Worm (Caenorhabditis elegans) whole organism, L3 larva: Measurements from ENCODE around the gene C31G12.1.

ENCODE experiments used
- ama-1 ChIP-seq: fragments of 150-350 bp; optimal IDR thresholded peaks from 2 replicates; lab custom pipeline; 2018
- ceh-82 ChIP-seq: fragments of 150-350 bp; optimal IDR thresholded peaks from 2 replicates; lab custom pipeline; 2014; ENCODE audit warnings: missing biosample characterization, missing genetic modification characterization
- daf-12 ChIP-seq: fragments of 150-350 bp; optimal IDR thresholded peaks from 2 replicates; lab custom pipeline; 2014; ENCODE audit warnings: missing biosample characterization, missing genetic modification reagents, missing genetic modification characterization
- lsy-12 ChIP-seq: sonication (generic microtip); optimal IDR thresholded peaks from 2 replicates; lab custom pipeline; 2016; ENCODE audit warnings: mild to moderate bottlenecking, missing genetic modification characterization, missing compliant biosample characterization
- mdl-1 ChIP-seq: fragments of 150-350 bp; optimal IDR thresholded peaks from 2 replicates; lab custom pipeline; 2014; ENCODE audit warnings: missing biosample characterization, missing genetic modification characterization
- mml-1 ChIP-seq: fragments of 150-350 bp; sonication (generic microtip); optimal IDR thresholded peaks from 3 replicates; lab custom pipeline; 2014; ENCODE audit warnings: missing biosample characterization, missing genetic modification characterization
- pha-4 ChIP-seq: fragments of 150-350 bp; optimal IDR thresholded peaks from 2 replicates; lab custom pipeline; 2014; ENCODE audit warnings: missing biosample characterization, missing genetic modification reagents, missing genetic modification characterization
- pqm-1 ChIP-seq: fragments of 150-350 bp; optimal IDR thresholded peaks from 2 replicates; lab custom pipeline; 2017; ENCODE audit warnings: missing biosample characterization, missing genetic modification characterization, inconsistent platforms
- skn-1 ChIP-seq: fragments of 150-350 bp; optimal IDR thresholded peaks from 2 replicates; lab custom pipeline; 2014; ENCODE audit warnings: missing biosample characterization, missing genetic modification characterization
- tbx-2 ChIP-seq: sonication (generic microtip); optimal IDR thresholded peaks from 2 replicates; lab custom pipeline; 2016; ENCODE audit warnings: mild to moderate bottlenecking, missing genetic modification characterization, missing compliant biosample characterization
- unc-62 ChIP-seq: fragments of 150-350 bp; sonication (generic microtip); optimal IDR thresholded peaks from 4 replicates; lab custom pipeline; 2014; ENCODE audit warnings: missing biosample characterization, missing genetic modification reagents, missing genetic modification characterization

DNA sequence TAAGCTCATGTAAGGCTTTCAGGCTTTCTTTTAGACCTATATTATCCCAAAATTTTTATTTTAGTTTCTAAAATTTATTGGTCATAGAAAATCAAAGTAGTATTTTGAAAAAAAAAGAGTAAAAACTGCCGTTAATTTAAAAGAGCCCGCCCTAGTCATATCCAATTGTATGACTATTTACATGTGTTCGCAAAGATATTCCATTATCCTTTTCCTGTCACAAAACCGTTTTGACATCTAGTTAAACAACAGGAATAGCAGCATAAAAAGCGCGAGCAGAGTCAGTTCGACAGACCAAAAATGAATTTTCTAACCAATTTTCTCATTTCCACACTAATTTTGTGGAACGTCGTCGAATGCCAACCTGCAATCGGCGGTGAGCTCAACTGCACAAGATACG is 15.2 kb downstream of the C31G12.1 start, which contains the start of gene F16H6.3:
- TF ChIP-seq unc-62 (GFP tag; lab: Kevin White, UChicago) = no peak
- TF ChIP-seq daf-12 (tag; lab: Kevin White, UChicago) = no peak
- TF ChIP-seq ceh-82 = no peak
- TF ChIP-seq pha-4 (tag; lab: Kevin White, UChicago) = no peak
- TF ChIP-seq lsy-12 (tag; lab: Kevin White, UChicago) = no peak
- no peak for TF ChIP-seq mdl-1 (tag; lab: Kevin White, UChicago)
- no peak for TF ChIP-seq ama-1 (lab: Kevin White, UChicago)
- no peak for TF ChIP-seq mml-1 (tag; lab: Kevin White, UChicago)
- TF ChIP-seq pqm-1 (tag; lab: Kevin White, UChicago) = no peak
- no peak for TF ChIP-seq skn-1 (tag; lab: Kevin White, UChicago)
- no peak for TF ChIP-seq tbx-2
